Fruit fly (Drosophila melanogaster): ENCODE data around the gene CG42788.

The CG42788 gene

DNA sequence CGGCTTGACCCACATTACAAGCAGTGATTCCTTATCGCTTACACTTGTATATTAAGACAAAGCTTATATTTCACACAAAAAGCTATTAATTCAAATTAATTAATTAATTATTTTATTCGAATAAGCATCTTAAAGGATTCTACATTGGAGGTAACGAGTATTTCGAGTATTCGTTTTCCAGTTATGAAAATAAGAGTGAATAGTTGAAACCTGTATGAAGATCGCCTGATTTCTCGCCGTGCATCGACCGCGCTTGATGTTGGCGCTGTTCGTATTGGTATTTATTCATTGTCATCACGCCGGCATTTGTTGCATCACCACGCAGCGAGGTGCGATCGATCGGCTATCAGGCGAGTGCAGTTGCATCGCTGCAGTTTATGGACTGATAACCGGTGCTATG lies 13.8 kb upstream of the CG42788 start (continued):
- TF ChIP-seq CG10321 (GFP tag; IDR thresholded peaks at IDR 0.05) (peak; percentile 41; the same call in 1 of the 2 replicates), ttk (GFP tag; IDR thresholded peaks at IDR 0.05) (peak; percentile 49; the same call in 1 of the 2 replicates), ato (GFP tag; IDR thresholded peaks at IDR 0.05; ENCODE audit: partially characterized antibody) (no peak), CG3281 (GFP tag; optimal IDR thresholded peaks at IDR 0.05) (peak; percentile 17), CG7556 (GFP tag; optimal IDR thresholded peaks at IDR 0.05) (peak; percentile 37), cas (GFP tag; IDR thresholded peaks at IDR 0.05) (0 out of 2 replicates have a peak, but pooled peaks have one; percentile 11), Lim3 (GFP tag; IDR thresholded peaks at IDR 0.05) (no peak), CG15073 (GFP tag; optimal IDR thresholded peaks at IDR 0.05) (no peak), Max (GFP tag; optimal IDR thresholded peaks at IDR 0.05) (no peak), Sry-β (GFP tag; optimal IDR thresholded peaks at IDR 0.05) (no peak), CHES-1-like (GFP tag; optimal IDR thresholded peaks at IDR 0.05) (no peak), Rx (GFP tag; IDR thresholded peaks at IDR 0.05) (no peak; the same call in 1 of the 2 replicates), ham (GFP tag; IDR thresholded peaks at IDR 0.05) (no peak), CG2889 (GFP tag; IDR thresholded peaks at IDR 0.05) (peak; percentile 57; the same call in 1 of the 3 replicates), oc (tag; optimal IDR thresholded peaks at IDR 0.05) (peak; percentile 26), Drgx (GFP tag; IDR thresholded peaks at IDR 0.05) (peak; percentile 78), CG12236 (GFP tag; optimal IDR thresholded peaks at IDR 0.05) (no peak), CG33213 (GFP tag; optimal IDR thresholded peaks at IDR 0.05) (no peak), Side (GFP tag; optimal IDR thresholded peaks at IDR 0.05) (peak; percentile 11), Mrtf (GFP tag; IDR thresholded peaks at IDR 0.05) (0 out of 3 replicates have a peak, but pooled peaks have one; percentile 59), CG7786 (GFP tag; optimal IDR thresholded peaks at IDR 0.05) (no peak), CG10366 (GFP tag; IDR thresholded peaks at IDR 0.05) (peak; percentile 61), gt (GFP tag; IDR thresholded peaks at IDR 0.05) (no peak), CG16813 (GFP tag; IDR thresholded peaks at IDR 0.05; ENCODE audit: partially characterized antibody) (no peak), MESR4 (GFP tag; optimal IDR thresholded peaks at IDR 0.05) (no peak), stwl (tag; optimal IDR thresholded peaks at IDR 0.05) (no peak), br (optimal IDR thresholded peaks at IDR 0.05) (no peak), schlank (tag; optimal IDR thresholded peaks at IDR 0.05) (no peak), CG14050 (GFP tag; IDR thresholded peaks at IDR 0.05) (peak; percentile 51; the same call in 1 of the 3 replicates), CG31224 (GFP tag; IDR thresholded peaks at IDR 0.05) (no peak), chm (GFP tag; IDR thresholded peaks at IDR 0.05) (no peak), CG7357 (GFP tag; IDR thresholded peaks at IDR 0.05) (0 out of 3 replicates have a peak, but pooled peaks have one; percentile 23), CG18262 (tag; optimal IDR thresholded peaks at IDR 0.05) (peak; percentile 77), vfl (GFP tag; optimal IDR thresholded peaks at IDR 0.05) (no peak), Ets97D (GFP tag; optimal IDR thresholded peaks at IDR 0.05) (no peak), ewg (GFP tag; optimal IDR thresholded peaks at IDR 0.05) (peak; percentile 26), inv (GFP tag; IDR thresholded peaks at IDR 0.05; ENCODE audit: partially characterized antibody) (no peak), slp2 (GFP tag; optimal IDR thresholded peaks at IDR 0.05) (no peak), sc (optimal IDR thresholded peaks at IDR 0.05) (no peak), sc (GFP tag; optimal IDR thresholded peaks at IDR 0.05) (no peak), gcm (GFP tag; optimal IDR thresholded peaks at IDR 0.05) (peak; percentile 47), NFAT (GFP tag; IDR thresholded peaks at IDR 0.05) (no peak), CG10431 (GFP tag; optimal IDR thresholded peaks at IDR 0.05) (no peak), grau (tag; optimal IDR thresholded peaks at IDR 0.05) (peak; percentile 52), dmrt99B (tag; optimal IDR thresholded peaks at IDR 0.05) (peak; percentile 71), pb (GFP tag; optimal IDR thresholded peaks at IDR 0.05) (no peak), Vsx1 (GFP tag; optimal IDR thresholded peaks at IDR 0.05) (no peak), CG6765 (GFP tag; optimal IDR thresholded peaks at IDR 0.05) (no peak), ranshi (GFP tag; IDR thresholded peaks at IDR 0.05) (0 out of 2 replicates have a peak, but pooled peaks have one; percentile 12), fd96Cb (tag; optimal IDR thresholded peaks at IDR 0.05) (peak; percentile 23), cato (GFP tag; optimal IDR thresholded peaks at IDR 0.05; ENCODE audit: borderline replicate concordance) (no peak), klu (GFP tag; IDR thresholded peaks at IDR 0.05) (no peak)
